Worm (Caenorhabditis elegans): Measurements from ENCODE around the gene xbx-6.
A peak's percentile ranks its signal among the peaks of the same experiment; 100 is the strongest.

Gene xbx-6

ce11 chrV:9692649-9693112, 10.2 kb upstream of the xbx-6 start, which contains the start of gene ZK287.7:
Gene ZK287.7, plus strand, starts transcription at chrV:9693062.
- no peak for TF ChIP-seq nhr-77 (tag; optimal IDR thresholded peaks at IDR 0.05)
- no peak for TF ChIP-seq nhr-76 (tag; optimal IDR thresholded peaks at IDR 0.05)
- TF ChIP-seq ZK546.5 (tag; optimal IDR thresholded peaks at IDR 0.05), result no peak
- TF ChIP-seq unc-62 (GFP tag; optimal IDR thresholded peaks at IDR 0.05), result no peak
- no peak for TF ChIP-seq sea-2 (GFP tag; optimal IDR thresholded peaks at IDR 0.05)
- TF ChIP-seq elt-1 (tag; optimal IDR thresholded peaks at IDR 0.05), result no peak
- TF ChIP-seq nhr-43 (tag; optimal IDR thresholded peaks at IDR 0.05; ENCODE audit: poor library complexity, severe bottlenecking), result no peak

ce11 chrV:9696715-9697114, 6.1 kb upstream of the xbx-6 start, which contains the start of gene her-1:
Gene her-1, plus strand, starts transcription at chrV:9697015.
- no peak for TF ChIP-seq ceh-16 (tag; optimal IDR thresholded peaks at IDR 0.05)
- no peak for TF ChIP-seq skn-1 (tag; optimal IDR thresholded peaks at IDR 0.05)
- TF ChIP-seq ceh-28 (tag; optimal IDR thresholded peaks at IDR 0.05), result no peak
- no peak for TF ChIP-seq ama-1 (optimal IDR thresholded peaks at IDR 0.05)
- TF ChIP-seq lin-15B (tag; optimal IDR thresholded peaks at IDR 0.05), result no peak
- TF ChIP-seq ceh-9 (tag; optimal IDR thresholded peaks at IDR 0.05), result no peak
- TF ChIP-seq unc-62 (GFP tag; optimal IDR thresholded peaks at IDR 0.05), result no peak
- TF ChIP-seq nhr-28 (tag; optimal IDR thresholded peaks at IDR 0.05), result no peak
- TF ChIP-seq elt-3 (tag; optimal IDR thresholded peaks at IDR 0.05), result no peak
- TF ChIP-seq egl-27 (tag; optimal IDR thresholded peaks at IDR 0.05), result no peak
- no peak for TF ChIP-seq nhr-237 (tag; optimal IDR thresholded peaks at IDR 0.05)
- TF ChIP-seq ztf-11 (tag; optimal IDR thresholded peaks at IDR 0.05), result no peak
- TF ChIP-seq fos-1 (tag; optimal IDR thresholded peaks at IDR 0.05), result no peak
- no peak for TF ChIP-seq ZK546.5 (tag; optimal IDR thresholded peaks at IDR 0.05)
- no peak for TF ChIP-seq ceh-82 (tag; optimal IDR thresholded peaks at IDR 0.05)
- TF ChIP-seq unc-39 (tag; optimal IDR thresholded peaks at IDR 0.05), result no peak
- TF ChIP-seq aly-2 (tag; optimal IDR thresholded peaks at IDR 0.05), result no peak
- TF ChIP-seq pha-4 (tag; optimal IDR thresholded peaks at IDR 0.05), result no peak

DNA sequence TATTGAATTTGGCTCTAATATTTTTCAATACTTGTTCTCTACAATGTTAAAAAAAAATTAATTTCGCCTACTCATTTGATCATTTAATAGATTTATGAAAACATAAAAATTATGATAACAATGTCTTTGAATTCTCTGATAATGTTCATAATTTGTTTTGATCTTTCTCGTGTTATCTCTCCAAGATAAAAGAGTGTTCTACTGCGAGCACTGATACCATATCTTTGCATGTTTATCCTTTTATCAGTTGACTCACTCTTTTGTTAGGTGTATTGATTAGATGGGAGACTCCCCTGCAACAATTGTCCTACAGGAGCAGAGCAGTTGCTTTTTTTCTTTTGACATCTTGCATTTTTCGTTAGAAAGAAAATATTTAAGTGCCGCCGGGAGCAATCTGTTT, 3.6 kb upstream of the xbx-6 start:
- peak; percentile 15 for TF ChIP-seq elt-2 (tag; optimal IDR thresholded peaks at IDR 0.05)
- no peak for TF ChIP-seq nhr-43 (tag; optimal IDR thresholded peaks at IDR 0.05; ENCODE audit: poor library complexity, severe bottlenecking)

DNA sequence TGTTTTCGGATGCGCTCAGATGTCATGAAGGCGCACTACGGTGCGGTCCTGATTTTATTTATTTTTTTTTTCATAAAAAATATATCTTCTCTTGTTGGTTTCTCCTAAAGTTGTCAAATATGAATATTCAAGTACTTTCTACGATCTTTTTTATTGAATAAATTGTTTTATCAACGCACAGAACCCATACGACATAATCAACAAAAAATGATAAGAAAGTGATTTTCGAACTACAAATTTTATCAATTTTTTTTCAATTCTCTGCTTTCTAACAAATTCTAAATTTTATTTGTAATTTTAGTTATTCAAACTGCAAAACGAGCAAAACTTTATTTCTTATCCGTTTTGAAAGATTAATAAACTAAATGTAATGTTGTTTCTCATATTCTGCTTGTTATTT, 994 bp upstream of the xbx-6 start:
- TF ChIP-seq nhr-28 (tag; optimal IDR thresholded peaks at IDR 0.05) (no peak), pqm-1 (tag; optimal IDR thresholded peaks at IDR 0.05) (peak; percentile 32), elt-2 (tag; optimal IDR thresholded peaks at IDR 0.05) (peak; percentile 70), skn-1 (tag; optimal IDR thresholded peaks at IDR 0.05) (no peak)

- TF ChIP-seq elt-3 (tag; optimal IDR thresholded peaks at IDR 0.05) (no peak), elt-1 (tag; optimal IDR thresholded peaks at IDR 0.05) (no peak), aly-2 (tag; optimal IDR thresholded peaks at IDR 0.05) (no peak), ceh-16 (tag; optimal IDR thresholded peaks at IDR 0.05) (no peak), unc-62 (GFP tag; optimal IDR thresholded peaks at IDR 0.05) (no peak), nhr-11 (tag; optimal IDR thresholded peaks at IDR 0.05) (no peak), elt-2 (tag; optimal IDR thresholded peaks at IDR 0.05) (no peak), R02D3.7 (tag; optimal IDR thresholded peaks at IDR 0.05) (no peak), skn-1 (tag; optimal IDR thresholded peaks at IDR 0.05) (no peak), mdl-1 (tag; optimal IDR thresholded peaks at IDR 0.05) (no peak), nhr-43 (tag; optimal IDR thresholded peaks at IDR 0.05; ENCODE audit: poor library complexity, severe bottlenecking) (no peak), hmg-11 (tag; optimal IDR thresholded peaks at IDR 0.05) (no peak), pha-4 (tag; optimal IDR thresholded peaks at IDR 0.05) (no peak), ceh-9 (tag; optimal IDR thresholded peaks at IDR 0.05) (no peak)
These were observed 694 bp downstream of the xbx-6 start for ce11 chrV:9703549-9703948.

DNA sequence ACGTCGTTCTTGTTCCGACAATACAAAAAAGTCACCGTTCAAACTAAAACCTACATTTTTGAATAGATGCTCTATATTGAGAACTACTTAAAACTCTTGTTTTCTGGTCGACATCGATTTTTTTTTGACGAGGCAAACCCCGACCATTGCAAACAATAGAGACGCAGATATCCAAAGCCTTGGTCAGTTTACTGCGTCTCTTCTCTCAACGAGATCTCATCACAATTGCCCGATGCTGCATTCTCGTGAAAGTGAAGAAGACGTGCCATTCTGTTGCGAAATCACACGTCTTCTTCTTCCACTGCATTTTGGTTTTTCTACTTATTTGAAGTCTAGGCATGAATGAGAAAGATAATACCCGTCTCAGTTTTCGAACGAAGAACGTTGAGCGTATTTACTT, 1.5 kb downstream of the xbx-6 start:
- TF ChIP-seq nhr-23 (tag; optimal IDR thresholded peaks at IDR 0.05), result no peak
- no peak for TF ChIP-seq ztf-4 (tag; optimal IDR thresholded peaks at IDR 0.05)
- no peak for TF ChIP-seq ceh-16 (tag; optimal IDR thresholded peaks at IDR 0.05)
- TF ChIP-seq pqm-1 (tag; optimal IDR thresholded peaks at IDR 0.05), result no peak
- TF ChIP-seq unc-62 (GFP tag; optimal IDR thresholded peaks at IDR 0.05), result no peak
- TF ChIP-seq lsy-12 (tag; optimal IDR thresholded peaks at IDR 0.05), result no peak
- TF ChIP-seq skn-1 (tag; optimal IDR thresholded peaks at IDR 0.05), result peak; percentile 62
- no peak for TF ChIP-seq nhr-12 (tag; optimal IDR thresholded peaks at IDR 0.05)
- peak; percentile 32 for TF ChIP-seq lin-15B (tag; optimal IDR thresholded peaks at IDR 0.05)
- TF ChIP-seq elt-3 (tag; optimal IDR thresholded peaks at IDR 0.05), result no peak
- TF ChIP-seq ztf-11 (tag; optimal IDR thresholded peaks at IDR 0.05), result no peak
- TF ChIP-seq elt-2 (tag; optimal IDR thresholded peaks at IDR 0.05), result no peak
- TF ChIP-seq nhr-67 (tag; optimal IDR thresholded peaks at IDR 0.05), result no peak
- TF ChIP-seq ceh-28 (tag; optimal IDR thresholded peaks at IDR 0.05), result peak; percentile 70
- no peak for TF ChIP-seq nhr-43 (tag; optimal IDR thresholded peaks at IDR 0.05; ENCODE audit: poor library complexity, severe bottlenecking)
- TF ChIP-seq snpc-4 (tag; optimal IDR thresholded peaks at IDR 0.05), result peak; percentile 7
- TF ChIP-seq lin-39 (tag; optimal IDR thresholded peaks at IDR 0.05), result peak; percentile 80
- TF ChIP-seq nhr-25 (tag; optimal IDR thresholded peaks at IDR 0.05), result peak; percentile 65
- TF ChIP-seq hmg-11 (tag; optimal IDR thresholded peaks at IDR 0.05), result peak; percentile 52
- peak; percentile 59 for TF ChIP-seq egl-5 (tag; optimal IDR thresholded peaks at IDR 0.05)
- peak; percentile 48 for TF ChIP-seq pha-4 (tag; optimal IDR thresholded peaks at IDR 0.05)
- TF ChIP-seq elt-1 (tag; optimal IDR thresholded peaks at IDR 0.05), result peak; percentile 13
- TF ChIP-seq jun-1 (tag; optimal IDR thresholded peaks at IDR 0.05), result no peak
- no peak for TF ChIP-seq unc-39 (tag; optimal IDR thresholded peaks at IDR 0.05)
- no peak for TF ChIP-seq ceh-9 (tag; optimal IDR thresholded peaks at IDR 0.05)
- no peak for TF ChIP-seq nhr-28 (tag; optimal IDR thresholded peaks at IDR 0.05)
- TF ChIP-seq nhr-77 (tag; optimal IDR thresholded peaks at IDR 0.05), result no peak
- TF ChIP-seq R02D3.7 (tag; optimal IDR thresholded peaks at IDR 0.05), result no peak
- no peak for TF ChIP-seq nhr-76 (tag; optimal IDR thresholded peaks at IDR 0.05)
- TF ChIP-seq ceh-82 (tag; optimal IDR thresholded peaks at IDR 0.05), result no peak
- TF ChIP-seq egl-27 (tag; optimal IDR thresholded peaks at IDR 0.05), result no peak
